In genomic region chr2L:20488128-20488527, dm6 we compare ENCODE assay signal across 1 fruit fly cellular context.
TF ChIP-seq lines count a peak whose summit lies in the region.

No protein-coding gene starts in this region.

TF ChIP-seq in whole organism, embryonic, 481 proteins besides CTCF, POLR2A, EP300 and RAD21 (continued from another document):
- TF ChIP-seq CG12659 (GFP tag; optimal IDR thresholded peaks at IDR 0.05; lab: Kevin White, UChicago) = no peak
- TF ChIP-seq zen (tag; optimal IDR thresholded peaks at IDR 0.05; lab: Kevin White, UChicago) = peak; percentile 6
- TF ChIP-seq tap (tag; optimal IDR thresholded peaks at IDR 0.05; lab: Kevin White, UChicago) = no peak
- no peak for TF ChIP-seq MBD-R2 (GFP tag; IDR thresholded peaks at IDR 0.05; lab: Robert Waterston, UW)
- no peak for TF ChIP-seq CG1024 (GFP tag; IDR thresholded peaks at IDR 0.05; lab: Robert Waterston, UW)
- TF ChIP-seq CG5953 (GFP tag; IDR thresholded peaks at IDR 0.05; lab: Robert Waterston, UW) = no peak
- peak; percentile 50 for TF ChIP-seq h (optimal IDR thresholded peaks at IDR 0.05; lab: Kevin White, UChicago)
- no peak for TF ChIP-seq CG15479 (GFP tag; optimal IDR thresholded peaks at IDR 0.05; lab: Kevin White, UChicago)
- 0 out of 2 replicates have a peak, but pooled peaks have one; percentile 12 for TF ChIP-seq vvl (GFP tag; IDR thresholded peaks at IDR 0.05; lab: Robert Waterston, UW)
- no peak for TF ChIP-seq cg (GFP tag; optimal IDR thresholded peaks at IDR 0.05; lab: Kevin White, UChicago)
- no peak for TF ChIP-seq CG13296 (GFP tag; optimal IDR thresholded peaks at IDR 0.05; lab: Kevin White, UChicago)
- TF ChIP-seq CoRest (tag; optimal IDR thresholded peaks at IDR 0.05; lab: Kevin White, UChicago) = no peak
- TF ChIP-seq pita (GFP tag; optimal IDR thresholded peaks at IDR 0.05; lab: Kevin White, UChicago) = no peak
- no peak for TF ChIP-seq MTF-1 (GFP tag; optimal IDR thresholded peaks at IDR 0.05; lab: Kevin White, UChicago; ENCODE audit: borderline replicate concordance)
- TF ChIP-seq CG8089 (GFP tag; optimal IDR thresholded peaks at IDR 0.05; lab: Kevin White, UChicago) = no peak
- peak in 1 of 2 experiments; percentile 43 for TF ChIP-seq eve (GFP tag; optimal IDR thresholded peaks at IDR 0.05; lab: Kevin White, UChicago)
- no peak for TF ChIP-seq CG17359 (tag; optimal IDR thresholded peaks at IDR 0.05; lab: Kevin White, UChicago)
- TF ChIP-seq lbe (GFP tag; optimal IDR thresholded peaks at IDR 0.05; lab: Kevin White, UChicago) = no peak
- TF ChIP-seq CG12769 (tag; optimal IDR thresholded peaks at IDR 0.05; lab: Kevin White, UChicago) = no peak
- no peak for TF ChIP-seq Xrp1 (GFP tag; IDR thresholded peaks at IDR 0.05; lab: Robert Waterston, UW)
- no peak for TF ChIP-seq CG8944 (GFP tag; optimal IDR thresholded peaks at IDR 0.05; lab: Kevin White, UChicago)
- no peak for TF ChIP-seq CG9215 (GFP tag; IDR thresholded peaks at IDR 0.05; lab: Robert Waterston, UW)
- TF ChIP-seq tll (GFP tag; optimal IDR thresholded peaks at IDR 0.05; lab: Kevin White, UChicago) = no peak
- no peak for TF ChIP-seq B-H1 (GFP tag; IDR thresholded peaks at IDR 0.05; lab: Robert Waterston, UW)
- no peak for TF ChIP-seq CG17829 (tag; optimal IDR thresholded peaks at IDR 0.05; lab: Kevin White, UChicago)
- no peak for TF ChIP-seq gce (GFP tag; IDR thresholded peaks at IDR 0.05; lab: Robert Waterston, UW)
- no peak for TF ChIP-seq CG6654 (GFP tag; optimal IDR thresholded peaks at IDR 0.05; lab: Kevin White, UChicago)
- no peak for TF ChIP-seq otp (GFP tag; IDR thresholded peaks at IDR 0.05; lab: Robert Waterston, UW)
- peak; percentile 28 for TF ChIP-seq grau (tag; optimal IDR thresholded peaks at IDR 0.05; lab: Kevin White, UChicago)
- no peak for TF ChIP-seq tup (GFP tag; optimal IDR thresholded peaks at IDR 0.05; lab: Kevin White, UChicago)
- no peak for TF ChIP-seq CG12942 (GFP tag; optimal IDR thresholded peaks at IDR 0.05; lab: Kevin White, UChicago)
- TF ChIP-seq CHES-1-like (GFP tag; optimal IDR thresholded peaks at IDR 0.05; lab: Kevin White, UChicago) = no peak
- no peak for TF ChIP-seq CG18262 (tag; optimal IDR thresholded peaks at IDR 0.05; lab: Kevin White, UChicago)
- TF ChIP-seq gcm2 (GFP tag; optimal IDR thresholded peaks at IDR 0.05; lab: Kevin White, UChicago) = no peak
- 0 out of 2 replicates have a peak, but pooled peaks have one; percentile 9 for TF ChIP-seq CG11696 (GFP tag; IDR thresholded peaks at IDR 0.05; lab: Robert Waterston, UW)
- no peak for TF ChIP-seq abd-A (tag; optimal IDR thresholded peaks at IDR 0.05; lab: Kevin White, UChicago)
- no peak for TF ChIP-seq CG5180 (GFP tag; optimal IDR thresholded peaks at IDR 0.05; lab: Kevin White, UChicago)
- no peak for TF ChIP-seq tgo (GFP tag; IDR thresholded peaks at IDR 0.05; lab: Robert Waterston, UW)
TF ChIP-seq in whole organism, embryonic: peak in this region for 13.
